Fruit fly (Drosophila melanogaster) whole organism, embryonic: Measurements from ENCODE around the gene dikar.

ENCODE experiments used
- Adf1 ChIP-seq: fragments of 200-800 bp; sonication (Bioruptor generic); IDR thresholded peaks from 2 replicates; pipeline ENCODE4 v1.3.6; 2022; ENCODE audit warnings: missing biosample characterization, missing genetic modification characterization
- CG10147 ChIP-seq: fragments of 200-800 bp; sonication (Bioruptor generic); optimal IDR thresholded peaks from 2 replicates; lab custom pipeline; 2019; ENCODE audit warnings: missing biosample characterization, mild to moderate bottlenecking, missing genetic modification characterization, moderate library complexity
- CG11398 ChIP-seq: fragments of 200-800 bp; sonication (Bioruptor generic); optimal IDR thresholded peaks from 2 replicates; lab custom pipeline; 2016; ENCODE audit warnings: missing biosample characterization, missing genetic modification characterization
- CG15269 ChIP-seq: fragments of 200-800 bp; sonication (Bioruptor generic); optimal IDR thresholded peaks from 2 replicates; lab custom pipeline; 2018; ENCODE audit warnings: missing biosample characterization, mild to moderate bottlenecking, missing genetic modification characterization, moderate library complexity
- CG2202 ChIP-seq: fragments of 200-800 bp; sonication (Bioruptor generic); optimal IDR thresholded peaks from 2 replicates; lab custom pipeline; 2018; ENCODE audit warnings: missing biosample characterization, mild to moderate bottlenecking, missing genetic modification characterization
- CG3065 ChIP-seq: fragments of 200-800 bp; sonication (Bioruptor generic); optimal IDR thresholded peaks from 2 replicates; lab custom pipeline; 2016; ENCODE audit warnings: missing biosample characterization, missing genetic modification characterization
- CG31224 ChIP-seq: fragments of 200-800 bp; sonication (Bioruptor generic); IDR thresholded peaks from 2 replicates; pipeline ENCODE4 v1.3.6; 2022; ENCODE audit warnings: missing biosample characterization, missing genetic modification characterization
- CG3847 ChIP-seq: fragments of 200-800 bp; sonication (Bioruptor generic); IDR thresholded peaks from 2 replicates; pipeline ENCODE4 v1.3.6; 2022; ENCODE audit warnings: missing biosample characterization, missing genetic modification characterization
- CG4360 ChIP-seq: fragments of 200-800 bp; sonication (Bioruptor generic); IDR thresholded peaks from 2 replicates; pipeline ENCODE4 v1.3.6; 2022; ENCODE audit warnings: missing biosample characterization, missing genetic modification characterization
- CG4404 ChIP-seq: fragments of 200-800 bp; sonication (Bioruptor generic); IDR thresholded peaks from 2 replicates; pipeline ENCODE4 v1.3.6; 2022; ENCODE audit warnings: missing biosample characterization, missing genetic modification characterization
- CG4854 ChIP-seq: fragments of 200-800 bp; sonication (Bioruptor generic); optimal IDR thresholded peaks from 2 replicates; lab custom pipeline; 2016; ENCODE audit warnings: missing biosample characterization, missing genetic modification characterization, inconsistent platforms
- CG6791 ChIP-seq: fragments of 200-800 bp; sonication (Bioruptor generic); IDR thresholded peaks from 3 replicates; pipeline ENCODE4 v1.3.6; 2022; ENCODE audit warnings: missing biosample characterization, missing genetic modification characterization; ENCODE audit not compliant: partially characterized antibody
- CG7786 ChIP-seq: fragments of 200-800 bp; sonication (Bioruptor generic); optimal IDR thresholded peaks from 2 replicates; lab custom pipeline; 2016; ENCODE audit warnings: missing biosample characterization, missing genetic modification characterization
- CHES-1-like ChIP-seq: fragments of 200-800 bp; sonication (Bioruptor generic); optimal IDR thresholded peaks from 2 replicates; lab custom pipeline; 2016; ENCODE audit warnings: missing biosample characterization, missing genetic modification characterization
- D ChIP-seq, 2 experiments: fragments of 200-800 bp in 1 of 2; fragments of >200 bp in 1 of 2; sonication (Bioruptor generic) in 1 of 2; optimal IDR thresholded peaks; 2 replicates in 1 of 2; 3 replicates in 1 of 2; lab custom pipeline; 2017; ENCODE audit warnings: mild to moderate bottlenecking in 1 of 2, missing biosample characterization in 1 of 2, missing genetic modification characterization in 1 of 2, missing genetic modification reagents in 1 of 2
- Dbx ChIP-seq: fragments of 200-800 bp; sonication (Bioruptor generic); IDR thresholded peaks from 3 replicates; pipeline ENCODE4 v1.3.6; 2022; ENCODE audit warnings: missing biosample characterization, missing genetic modification characterization
- Dfd ChIP-seq, 2 experiments: fragments of >200 bp; optimal IDR thresholded peaks; 2 replicates each; lab custom pipeline; 2017; ENCODE audit warnings: missing biosample characterization in 2 of 2, missing genetic modification characterization in 2 of 2
- Dip2 ChIP-seq: fragments of 200-800 bp; sonication (Bioruptor generic); IDR thresholded peaks from 2 replicates; pipeline ENCODE4 v1.3.6; 2022; ENCODE audit warnings: missing biosample characterization, missing genetic modification characterization
- Dip3 ChIP-seq: fragments of 200-800 bp; sonication (Bioruptor generic); optimal IDR thresholded peaks from 3 replicates; lab custom pipeline; 2016; ENCODE audit warnings: missing biosample characterization, missing genetic modification characterization
- E2f2 ChIP-seq: fragments of 200-800 bp; sonication (Bioruptor generic); IDR thresholded peaks from 2 replicates; pipeline ENCODE4 v1.3.6; 2022; ENCODE audit warnings: missing biosample characterization, missing genetic modification characterization
- HHEX ChIP-seq: fragments of 200-800 bp; sonication (Bioruptor generic); optimal IDR thresholded peaks from 3 replicates; lab custom pipeline; 2017; ENCODE audit warnings: missing biosample characterization, mild to moderate bottlenecking, missing genetic modification characterization, missing genetic modification reagents
- HmgZ ChIP-seq: fragments of 200-800 bp; sonication (Bioruptor generic); optimal IDR thresholded peaks from 2 replicates; lab custom pipeline; 2018; ENCODE audit warnings: missing biosample characterization, mild to moderate bottlenecking, missing genetic modification characterization
- Lim3 ChIP-seq: fragments of 200-800 bp; sonication (Bioruptor generic); IDR thresholded peaks from 2 replicates; pipeline ENCODE4 v1.3.6; 2022; ENCODE audit warnings: missing biosample characterization, missing genetic modification characterization
- Mes4 ChIP-seq: fragments of 200-800 bp; sonication (Bioruptor generic); optimal IDR thresholded peaks from 2 replicates; lab custom pipeline; 2016; ENCODE audit warnings: missing biosample characterization, missing genetic modification characterization
- Poxn ChIP-seq: fragments of 200-800 bp; sonication (Bioruptor generic); IDR thresholded peaks from 2 replicates; pipeline ENCODE4 v1.3.6; 2022; ENCODE audit warnings: missing biosample characterization, missing genetic modification characterization
- Spps ChIP-seq: fragments of 200-800 bp; sonication (Bioruptor generic); optimal IDR thresholded peaks from 2 replicates; lab custom pipeline; 2018; ENCODE audit warnings: missing biosample characterization, mild to moderate bottlenecking, missing genetic modification characterization
- Stat92E ChIP-seq, 3 experiments: fragments of >200 bp in 2 of 3; fragments of 200-800 bp in 1 of 3; sonication (Bioruptor generic) in 1 of 3; optimal IDR thresholded peaks; 2 replicates each; lab custom pipeline; 2017 to 2019; ENCODE audit warnings: missing biosample characterization in 3 of 3, missing genetic modification characterization in 3 of 3, mild to moderate bottlenecking in 1 of 3, moderate library complexity in 1 of 3
- Vsx1 ChIP-seq: fragments of 200-800 bp; sonication (Bioruptor generic); optimal IDR thresholded peaks from 2 replicates; lab custom pipeline; 2017; ENCODE audit warnings: missing biosample characterization, mild to moderate bottlenecking, missing genetic modification characterization, missing genetic modification reagents
- amos ChIP-seq: fragments of 200-800 bp; sonication (Bioruptor generic); IDR thresholded peaks from 2 replicates; pipeline ENCODE4 v1.3.6; 2022; ENCODE audit warnings: missing biosample characterization, missing genetic modification characterization; ENCODE audit not compliant: partially characterized antibody
- ap ChIP-seq: fragments of 200-800 bp; sonication (Bioruptor generic); IDR thresholded peaks from 2 replicates; pipeline ENCODE4 v1.3.6; 2022; ENCODE audit warnings: missing biosample characterization, missing genetic modification characterization
- ase ChIP-seq: fragments of 200-800 bp; sonication (Bioruptor generic); IDR thresholded peaks from 3 replicates; pipeline ENCODE4 v1.3.6; 2022; ENCODE audit warnings: missing biosample characterization, missing genetic modification characterization
- bowl ChIP-seq: fragments of 200-800 bp; sonication (Bioruptor generic); IDR thresholded peaks from 2 replicates; pipeline ENCODE4 v1.3.6; 2022; ENCODE audit warnings: missing biosample characterization, missing genetic modification characterization
- dan ChIP-seq: fragments of 200-800 bp; sonication (Bioruptor generic); IDR thresholded peaks from 2 replicates; pipeline ENCODE4 v1.3.6; 2022; ENCODE audit warnings: missing biosample characterization, missing genetic modification characterization
- dati ChIP-seq: fragments of 200-800 bp; sonication (Bioruptor generic); IDR thresholded peaks from 2 replicates; pipeline ENCODE4 v1.3.6; 2022; ENCODE audit warnings: missing biosample characterization, missing genetic modification characterization
- dmrt11E ChIP-seq: fragments of 200-800 bp; sonication (Bioruptor generic); optimal IDR thresholded peaks from 3 replicates; lab custom pipeline; 2018; ENCODE audit warnings: missing biosample characterization, mild to moderate bottlenecking, missing genetic modification characterization, moderate library complexity
- dpn ChIP-seq, 2 experiments: fragments of 200-800 bp; sonication (Bioruptor generic); optimal IDR thresholded peaks; 3 replicates each; lab custom pipeline; 2016; ENCODE audit warnings: missing biosample characterization in 2 of 2, missing genetic modification characterization in 2 of 2
- eve ChIP-seq, 2 experiments: fragments of >200 bp; optimal IDR thresholded peaks; 2 replicates each; lab custom pipeline; 2017; ENCODE audit warnings: missing biosample characterization in 2 of 2, missing genetic modification characterization in 2 of 2
- fu2 ChIP-seq: fragments of 200-800 bp; sonication (Bioruptor generic); optimal IDR thresholded peaks from 2 replicates; lab custom pipeline; 2016; ENCODE audit warnings: missing biosample characterization, missing genetic modification characterization
- pros ChIP-seq: fragments of 200-800 bp; sonication (Bioruptor generic); optimal IDR thresholded peaks from 3 replicates; lab custom pipeline; 2019; ENCODE audit warnings: missing biosample characterization, mild to moderate bottlenecking, missing genetic modification characterization, moderate library complexity
- stwl ChIP-seq: fragments of 200-800 bp; sonication (Bioruptor generic); optimal IDR thresholded peaks from 3 replicates; lab custom pipeline; 2018; ENCODE audit warnings: missing biosample characterization, mild to moderate bottlenecking, missing genetic modification characterization, moderate library complexity
- tap ChIP-seq: fragments of 200-800 bp; optimal IDR thresholded peaks from 3 replicates; lab custom pipeline; 2019; ENCODE audit warnings: missing biosample characterization, mild to moderate bottlenecking, missing genetic modification characterization, moderate library complexity
- vfl ChIP-seq: fragments of 200-800 bp; sonication (Bioruptor generic); optimal IDR thresholded peaks from 2 replicates; lab custom pipeline; 2016; ENCODE audit warnings: missing biosample characterization, missing genetic modification characterization
- yki ChIP-seq: fragments of >200 bp; optimal IDR thresholded peaks from 3 replicates; lab custom pipeline; 2018
- z ChIP-seq: fragments of 200-800 bp; sonication (Bioruptor generic); IDR thresholded peaks from 3 replicates; pipeline ENCODE4 v1.3.6; 2022; ENCODE audit warnings: missing biosample characterization, missing genetic modification characterization
- zen2 ChIP-seq: fragments of 200-800 bp; sonication (Bioruptor generic); IDR thresholded peaks from 3 replicates; pipeline ENCODE4 v1.3.6; 2022; ENCODE audit warnings: missing biosample characterization, missing genetic modification characterization; ENCODE audit not compliant: partially characterized antibody
- zfh1 ChIP-seq: fragments of 200-800 bp; sonication (Bioruptor generic); IDR thresholded peaks from 3 replicates; pipeline ENCODE4 v1.3.6; 2022; ENCODE audit warnings: missing biosample characterization, missing genetic modification characterization

dikar gene

dm6 chr3L:6752278-6753096 lies 9.5 kb upstream of the dikar start, which contains the start of the genes velo and Sbds (continued):
- TF ChIP-seq Adf1 (GFP tag; lab: Robert Waterston, UW) (0 out of 2 replicates have a peak, but pooled peaks have one; percentile 11), HHEX (GFP tag; lab: Kevin White, UChicago) (peak; percentile 5), dan (no peak), ase (GFP tag; lab: Robert Waterston, UW) (no peak), bowl (no peak; the same call in 1 of the 2 replicates), CG15269 (no peak), CG4404 (GFP tag; lab: Robert Waterston, UW) (peak; percentile 22; the same call in 1 of the 2 replicates), ap (GFP tag; lab: Robert Waterston, UW) (no peak), CG2202 (tag; lab: Kevin White, UChicago) (no peak), dpn (GFP tag; optimal IDR thresholded peaks at IDR 0.05; lab: Kevin White, UChicago) (peak; percentile 32 to 44), dmrt11E (tag; lab: Kevin White, UChicago) (peak; percentile 9), CG3847 (peak; percentile 62), zen2 (no peak; the same call in 2 of the 3 replicates), CG7786 (GFP tag; lab: Kevin White, UChicago) (peak; percentile 15), Poxn (GFP tag; lab: Robert Waterston, UW) (no peak)
- TF ChIP-seq, all 482 proteins: peak for 229

dm6 chr3L:6750835-6751234 lies 7.9 kb upstream of the dikar start:
- TF ChIP-seq E2f2 (GFP tag; lab: Robert Waterston, UW) = no peak
- TF ChIP-seq CG4360 = peak; percentile 46; the same call in 1 of the 2 replicates
- 0 out of 3 replicates have a peak, but pooled peaks have one; percentile 7 for TF ChIP-seq CG6791 (GFP tag; lab: Robert Waterston, UW)
- peak in 1 of 2 experiments; percentile 93 for TF ChIP-seq Dfd (GFP tag; optimal IDR thresholded peaks at IDR 0.05; lab: Kevin White, UChicago)
- TF ChIP-seq pros (GFP tag; lab: Kevin White, UChicago) = no peak
- no peak for TF ChIP-seq stwl (tag; lab: Kevin White, UChicago)

DNA sequence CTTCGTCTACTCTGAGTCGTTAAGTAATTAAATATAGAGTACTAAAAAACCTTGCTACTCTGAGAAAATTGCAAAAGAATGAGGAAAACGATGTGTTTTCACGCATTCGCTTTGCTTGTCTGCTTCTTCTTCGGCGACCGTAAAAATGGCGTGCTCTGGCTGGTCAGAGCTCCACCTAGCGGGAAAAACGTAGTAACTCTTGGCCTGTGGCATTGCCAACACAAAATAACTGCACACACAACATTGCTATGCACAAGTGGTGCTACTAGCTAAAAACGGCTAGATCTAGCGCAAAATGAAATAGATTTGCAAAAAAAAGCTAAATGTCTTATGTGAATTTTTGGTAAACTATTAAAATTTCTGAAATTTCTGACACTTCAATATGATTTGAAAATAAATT lies 4.2 kb upstream of the dikar start:
- no peak for TF ChIP-seq eve (GFP tag; optimal IDR thresholded peaks at IDR 0.05; lab: Kevin White, UChicago)
- peak; percentile 80 for TF ChIP-seq stwl (tag; lab: Kevin White, UChicago)
- peak; percentile 2 for TF ChIP-seq CG10147
- no peak for TF ChIP-seq CG11398 (GFP tag; lab: Kevin White, UChicago)
- TF ChIP-seq zfh1 (GFP tag; lab: Robert Waterston, UW) = peak; percentile 64; the same call in 2 of the 3 replicates
- TF ChIP-seq Dip2 (GFP tag; lab: Robert Waterston, UW) = no peak
- TF ChIP-seq Vsx1 (GFP tag; lab: Kevin White, UChicago) = no peak
- no peak for TF ChIP-seq D (optimal IDR thresholded peaks at IDR 0.05; lab: Kevin White, UChicago)
- TF ChIP-seq D (GFP tag; optimal IDR thresholded peaks at IDR 0.05; lab: Kevin White, UChicago) = no peak
- TF ChIP-seq dan = no peak
- peak; percentile 50; the same call in 1 of the 2 replicates for TF ChIP-seq amos (GFP tag; lab: Robert Waterston, UW)
- no peak for TF ChIP-seq yki (lab: Kevin White, UChicago)
- TF ChIP-seq tap (tag; lab: Kevin White, UChicago) = no peak
- TF ChIP-seq Dip3 (GFP tag; lab: Kevin White, UChicago) = peak; percentile 8
- TF ChIP-seq Spps (tag; lab: Kevin White, UChicago) = no peak
- TF ChIP-seq fu2 (GFP tag; lab: Kevin White, UChicago) = peak; percentile 42
- TF ChIP-seq Mes4 (GFP tag; lab: Kevin White, UChicago) = no peak
- peak; percentile 19 for TF ChIP-seq vfl
- TF ChIP-seq HmgZ (tag; lab: Kevin White, UChicago) = peak; percentile 79
- peak; percentile 12 for TF ChIP-seq CG4854
- no peak for TF ChIP-seq dati (GFP tag; lab: Robert Waterston, UW)
- TF ChIP-seq dpn (GFP tag; optimal IDR thresholded peaks at IDR 0.05; lab: Kevin White, UChicago) = peak; percentile 30 to 45
- no peak for TF ChIP-seq Lim3 (GFP tag; lab: Robert Waterston, UW)
- TF ChIP-seq Stat92E (GFP tag; optimal IDR thresholded peaks at IDR 0.05; lab: Kevin White, UChicago) = no peak
- TF ChIP-seq z (GFP tag; lab: Robert Waterston, UW) = no peak
- no peak for TF ChIP-seq CG3065 (GFP tag; lab: Kevin White, UChicago)
- TF ChIP-seq Dbx (GFP tag; lab: Robert Waterston, UW) = peak; percentile 72
- TF ChIP-seq CG31224 (GFP tag; lab: Robert Waterston, UW) = peak; percentile 38; the same call in 1 of the 2 replicates
- TF ChIP-seq CHES-1-like (GFP tag; lab: Kevin White, UChicago) = peak; percentile 72
